Fruit fly (Drosophila melanogaster) whole organism, adult: ENCODE measurements around the gene CG18258.

Experiments used
- CG11617 ChIP-seq: fragments of 200-800 bp; sonication (Bioruptor generic); optimal IDR thresholded peaks from 2 replicates; lab custom pipeline; 2017; ENCODE audit warnings: mild to moderate bottlenecking, missing biosample characterization, missing genetic modification reagents, missing genetic modification characterization
- CG12768 ChIP-seq: fragments of 200-800 bp; sonication (Bioruptor generic); optimal IDR thresholded peaks from 2 replicates; lab custom pipeline; 2017; ENCODE audit warnings: missing biosample characterization, missing genetic modification characterization, mild to moderate bottlenecking, moderate library complexity, missing genetic modification reagents
- CG14711 ChIP-seq: fragments of 200-800 bp; sonication (Bioruptor generic); optimal IDR thresholded peaks from 2 replicates; lab custom pipeline; 2018; ENCODE audit warnings: missing biosample characterization, mild to moderate bottlenecking, missing genetic modification characterization, moderate library complexity
- CG1620 ChIP-seq: fragments of 200-800 bp; sonication (Bioruptor generic); optimal IDR thresholded peaks from 2 replicates; lab custom pipeline; 2016; ENCODE audit warnings: missing biosample characterization, missing genetic modification characterization
- CG33017 ChIP-seq: fragments of 200-800 bp; sonication (Bioruptor generic); optimal IDR thresholded peaks from 2 replicates; lab custom pipeline; 2018; ENCODE audit warnings: missing biosample characterization, mild to moderate bottlenecking, missing genetic modification characterization, moderate library complexity
- CG5204 ChIP-seq: fragments of 200-800 bp; sonication (Bioruptor generic); optimal IDR thresholded peaks from 2 replicates; lab custom pipeline; 2016; ENCODE audit warnings: missing biosample characterization, missing genetic modification characterization
- CG7045 ChIP-seq: fragments of 200-800 bp; sonication (Bioruptor generic); optimal IDR thresholded peaks from 2 replicates; lab custom pipeline; 2017; ENCODE audit warnings: missing biosample characterization, mild to moderate bottlenecking, missing genetic modification characterization
- CG7101 ChIP-seq: fragments of 200-800 bp; sonication (Bioruptor generic); optimal IDR thresholded peaks from 2 replicates; lab custom pipeline; 2018; ENCODE audit warnings: missing biosample characterization, mild to moderate bottlenecking, missing genetic modification characterization, moderate library complexity
- Clk ChIP-seq: fragments of 200-800 bp; sonication (Bioruptor generic); optimal IDR thresholded peaks from 2 replicates; lab custom pipeline; 2017; ENCODE audit warnings: missing biosample characterization, missing genetic modification characterization
- Crg-1 ChIP-seq: fragments of 200-800 bp; sonication (Bioruptor generic); optimal IDR thresholded peaks from 2 replicates; lab custom pipeline; 2016; ENCODE audit warnings: missing biosample characterization, missing genetic modification characterization
- Hr96 ChIP-seq: fragments of 200-800 bp; sonication (Bioruptor generic); optimal IDR thresholded peaks from 2 replicates; lab custom pipeline; 2016; ENCODE audit warnings: missing biosample characterization, missing genetic modification characterization
- Mnt ChIP-seq: fragments of 200-800 bp; sonication (Bioruptor generic); optimal IDR thresholded peaks from 2 replicates; lab custom pipeline; 2016; ENCODE audit warnings: missing biosample characterization, mild to moderate bottlenecking, missing genetic modification characterization
- bab1 ChIP-seq: fragments of 200-800 bp; sonication (Bioruptor generic); optimal IDR thresholded peaks from 3 replicates; lab custom pipeline; 2019; ENCODE audit warnings: missing biosample characterization, mild to moderate bottlenecking, missing genetic modification characterization, moderate library complexity
- cic ChIP-seq: fragments of 200-800 bp; sonication (Bioruptor generic); optimal IDR thresholded peaks from 2 replicates; lab custom pipeline; 2017; ENCODE audit warnings: missing biosample characterization, mild to moderate bottlenecking, missing genetic modification characterization, moderate library complexity
- cnc ChIP-seq, 2 experiments: fragments of >200 bp; optimal IDR thresholded peaks; 2 replicates each; lab custom pipeline; 2017
- kay ChIP-seq: fragments of 200-800 bp; sonication (Bioruptor generic); peaks from one replicate; lab custom pipeline; 2016; ENCODE audit warnings: missing biosample characterization, missing genetic modification characterization, borderline replicate concordance
- ovo ChIP-seq: fragments of 200-800 bp; sonication (Bioruptor generic); optimal IDR thresholded peaks from 2 replicates; lab custom pipeline; 2016; ENCODE audit warnings: missing biosample characterization, missing genetic modification characterization
- pad ChIP-seq: fragments of 200-800 bp; sonication (Bioruptor generic); optimal IDR thresholded peaks from 3 replicates; lab custom pipeline; 2017; ENCODE audit warnings: missing biosample characterization, missing genetic modification characterization, mild to moderate bottlenecking, moderate library complexity, missing genetic modification reagents
- tj ChIP-seq: fragments of 200-800 bp; sonication (Bioruptor generic); optimal IDR thresholded peaks from 3 replicates; lab custom pipeline; 2017; ENCODE audit warnings: missing biosample characterization, mild to moderate bottlenecking, missing genetic modification characterization, moderate library complexity
- toe ChIP-seq: fragments of 200-800 bp; sonication (Bioruptor generic); optimal IDR thresholded peaks from 2 replicates; lab custom pipeline; 2016; ENCODE audit warnings: missing biosample characterization, missing genetic modification characterization

The CG18258 gene

dm6 chrX:17223715-17224114 lies 11.6 kb downstream of the CG18258 start, which contains the start of gene CG34327:
Gene CG34327 (minus strand): TSS chrX:17223815.
- TF ChIP-seq tj: no peak
- no peak for TF ChIP-seq kay (GFP tag; lab: Kevin White, UChicago)
- no peak for TF ChIP-seq ovo (GFP tag; lab: Kevin White, UChicago)
- TF ChIP-seq CG5204 (GFP tag; lab: Kevin White, UChicago): no peak
- TF ChIP-seq Hr96 (GFP tag; lab: Kevin White, UChicago): no peak
- no peak for TF ChIP-seq CG33017
- no peak for TF ChIP-seq bab1 (GFP tag; lab: Kevin White, UChicago)

DNA sequence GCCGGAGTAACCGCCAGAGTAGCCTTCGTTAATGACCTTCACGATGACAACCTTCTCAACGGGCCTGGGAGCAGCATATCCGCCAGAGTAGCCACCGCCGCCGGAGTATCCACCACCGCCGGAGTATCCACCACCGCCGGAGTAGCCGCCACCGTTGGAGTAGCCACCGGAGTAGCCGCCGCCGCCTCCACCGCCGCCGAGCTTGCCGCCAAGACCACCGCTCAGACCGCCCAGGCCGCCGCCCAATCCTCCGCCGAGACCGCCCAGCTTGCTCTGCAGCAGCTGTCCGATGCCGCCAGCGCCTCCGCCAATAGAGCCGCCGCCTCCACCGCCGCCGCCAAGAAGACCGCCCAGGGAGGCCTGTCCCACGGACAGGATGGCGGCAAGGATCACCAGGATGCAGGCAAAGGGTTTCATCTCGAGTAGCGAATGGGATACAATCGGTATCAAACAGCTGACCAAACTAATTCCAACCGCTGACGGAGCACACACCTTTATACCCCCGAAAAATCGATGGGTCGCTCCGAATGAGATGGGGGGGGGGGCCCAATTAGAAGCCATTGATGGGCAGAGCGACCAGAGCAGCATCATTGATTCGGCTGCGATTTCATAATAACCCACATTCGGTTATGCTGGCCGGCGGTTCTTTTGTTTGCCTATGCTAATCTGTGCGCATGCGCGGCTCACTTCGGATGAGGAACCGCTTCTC lies 14.0 kb downstream of the CG18258 start:
- TF ChIP-seq toe (GFP tag; lab: Kevin White, UChicago): no peak
- no peak for TF ChIP-seq ovo (GFP tag; lab: Kevin White, UChicago)
- no peak for TF ChIP-seq bab1 (GFP tag; lab: Kevin White, UChicago)
- TF ChIP-seq CG7045 (GFP tag; lab: Kevin White, UChicago): no peak
- TF ChIP-seq CG12768: no peak
- TF ChIP-seq cnc (optimal IDR thresholded peaks at IDR 0.05; lab: Kevin White, UChicago): no peak
- no peak for TF ChIP-seq kay (GFP tag; lab: Kevin White, UChicago)
- TF ChIP-seq pad (GFP tag; lab: Kevin White, UChicago): no peak
- no peak for TF ChIP-seq tj
- no peak for TF ChIP-seq cic (GFP tag; lab: Kevin White, UChicago)
- no peak for TF ChIP-seq Hr96 (GFP tag; lab: Kevin White, UChicago)
- no peak for TF ChIP-seq CG7101
- no peak for TF ChIP-seq CG14711
- TF ChIP-seq CG11617 (GFP tag; lab: Kevin White, UChicago): no peak
- no peak for TF ChIP-seq CG33017
- TF ChIP-seq Clk (GFP tag; lab: Kevin White, UChicago): no peak
- TF ChIP-seq Mnt (GFP tag; lab: Kevin White, UChicago): no peak
- TF ChIP-seq Crg-1 (GFP tag; lab: Kevin White, UChicago): no peak

- TF ChIP-seq CG14711 (no peak), toe (GFP tag; lab: Kevin White, UChicago) (no peak), Mnt (GFP tag; lab: Kevin White, UChicago) (no peak), CG1620 (GFP tag; lab: Kevin White, UChicago) (no peak), CG33017 (no peak), CG7045 (GFP tag; lab: Kevin White, UChicago) (no peak), CG11617 (GFP tag; lab: Kevin White, UChicago) (no peak), Hr96 (GFP tag; lab: Kevin White, UChicago) (no peak), cnc (optimal IDR thresholded peaks at IDR 0.05; lab: Kevin White, UChicago) (no peak), kay (GFP tag; lab: Kevin White, UChicago) (no peak), CG5204 (GFP tag; lab: Kevin White, UChicago) (no peak), CG12768 (no peak), Crg-1 (GFP tag; lab: Kevin White, UChicago) (no peak), bab1 (GFP tag; lab: Kevin White, UChicago) (no peak), ovo (GFP tag; lab: Kevin White, UChicago) (no peak), cic (GFP tag; lab: Kevin White, UChicago) (no peak)
Measured at dm6 chrX:17226681-17227019, 14.5 kb downstream of the CG18258 start, which contains the start of gene CG10598. Gene CG10598 (minus strand): TSS chrX:17226867.

DNA sequence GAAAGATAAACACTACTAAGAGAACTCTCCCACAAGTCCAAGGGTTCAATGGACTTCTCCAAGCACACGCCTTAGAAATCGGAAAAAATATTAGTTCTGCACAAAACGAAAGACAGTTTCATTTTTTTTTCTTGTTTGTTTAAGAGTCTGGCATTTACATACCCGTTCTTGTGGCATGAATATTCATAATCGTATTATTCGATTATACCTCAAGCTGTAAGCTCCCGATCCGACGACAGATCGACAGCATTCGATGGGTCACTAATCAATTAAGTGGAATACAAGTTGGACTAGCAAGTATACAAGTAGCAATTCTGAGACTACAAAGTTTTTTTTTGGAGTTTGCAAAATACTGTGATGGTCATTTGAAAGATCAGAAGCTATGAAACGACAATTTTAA lies 15.4 kb downstream of the CG18258 start:
- TF ChIP-seq bab1 (GFP tag; lab: Kevin White, UChicago) (no peak), CG7045 (GFP tag; lab: Kevin White, UChicago) (no peak), Mnt (GFP tag; lab: Kevin White, UChicago) (no peak), kay (GFP tag; lab: Kevin White, UChicago) (no peak), CG5204 (GFP tag; lab: Kevin White, UChicago) (no peak), Hr96 (GFP tag; lab: Kevin White, UChicago) (no peak), CG7101 (no peak), CG11617 (GFP tag; lab: Kevin White, UChicago) (no peak), CG14711 (no peak), cic (GFP tag; lab: Kevin White, UChicago) (no peak), toe (GFP tag; lab: Kevin White, UChicago) (no peak), tj (no peak), cnc (optimal IDR thresholded peaks at IDR 0.05; lab: Kevin White, UChicago) (no peak), CG12768 (no peak), ovo (GFP tag; lab: Kevin White, UChicago) (no peak), CG33017 (no peak)

DNA sequence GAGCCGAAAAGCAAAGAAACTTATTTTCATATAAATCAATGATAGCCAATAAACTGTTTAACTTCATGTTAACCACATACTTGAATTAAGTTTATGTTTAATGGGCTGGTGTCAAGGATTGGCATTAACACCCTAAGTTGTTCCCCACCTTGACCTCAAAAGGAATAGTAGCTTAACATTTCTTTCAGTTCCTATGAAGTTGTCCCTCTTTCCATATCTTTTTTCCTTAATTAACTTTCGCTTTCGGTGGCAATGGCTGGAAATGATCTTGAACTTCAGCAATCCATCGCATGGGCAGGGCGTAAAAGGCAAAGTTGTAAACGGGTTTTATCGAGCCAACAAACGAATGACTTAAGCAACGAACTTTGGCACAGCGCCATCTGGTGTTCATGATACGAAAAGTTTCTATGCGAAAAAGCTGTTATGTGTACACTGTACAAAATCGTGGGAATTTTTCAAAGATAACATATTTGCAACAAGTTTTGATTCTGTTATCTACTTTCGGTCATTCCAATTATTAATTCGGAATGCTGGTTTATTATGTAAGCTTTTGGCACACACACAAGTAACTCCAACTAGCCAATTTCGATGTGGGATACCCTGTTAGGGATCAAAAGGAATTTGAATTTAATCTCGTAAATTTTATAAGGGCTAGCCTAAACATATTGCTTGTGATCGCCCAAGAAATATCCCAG lies 17.5 kb downstream of the CG18258 start:
- TF ChIP-seq Hr96 (GFP tag; lab: Kevin White, UChicago) (no peak), toe (GFP tag; lab: Kevin White, UChicago) (no peak), CG12768 (no peak), Crg-1 (GFP tag; lab: Kevin White, UChicago) (no peak), CG5204 (GFP tag; lab: Kevin White, UChicago) (no peak), CG7101 (no peak), Mnt (GFP tag; lab: Kevin White, UChicago) (no peak), CG1620 (GFP tag; lab: Kevin White, UChicago) (no peak), CG7045 (GFP tag; lab: Kevin White, UChicago) (no peak), CG33017 (no peak), bab1 (GFP tag; lab: Kevin White, UChicago) (no peak), tj (no peak), Clk (GFP tag; lab: Kevin White, UChicago) (no peak)
